Fruit fly (Drosophila melanogaster) whole organism, embryonic: ENCODE measurements around the gene CG14439.
A peak's percentile ranks its signal among the peaks of the same experiment; 100 is the strongest.

Experiments used
- Aef1 ChIP-seq: fragments of 200-800 bp; sonication (Bioruptor generic); IDR thresholded peaks from 3 replicates; pipeline ENCODE4 v1.3.6; 2022; ENCODE audit warnings: missing biosample characterization, missing genetic modification characterization
- CG11398 ChIP-seq: fragments of 200-800 bp; sonication (Bioruptor generic); optimal IDR thresholded peaks from 2 replicates; lab custom pipeline; 2016; ENCODE audit warnings: missing biosample characterization, missing genetic modification characterization
- CG11456 ChIP-seq: fragments of 200-800 bp; sonication (Bioruptor generic); IDR thresholded peaks from 3 replicates; pipeline ENCODE4 v1.3.6; 2022; ENCODE audit warnings: missing biosample characterization, missing genetic modification characterization
- CG11504 ChIP-seq: fragments of 200-800 bp; sonication (Bioruptor generic); optimal IDR thresholded peaks from 3 replicates; lab custom pipeline; 2019; ENCODE audit warnings: missing biosample characterization, mild to moderate bottlenecking, missing genetic modification characterization, moderate library complexity
- CG14014 ChIP-seq: fragments of 200-800 bp; sonication (Bioruptor generic); IDR thresholded peaks from 2 replicates; pipeline ENCODE4 v1.3.6; 2022; ENCODE audit warnings: missing biosample characterization, missing genetic modification characterization
- CG14667 ChIP-seq: fragments of 200-800 bp; sonication (Bioruptor generic); IDR thresholded peaks from 2 replicates; pipeline ENCODE4 v1.3.6; 2022; ENCODE audit warnings: missing biosample characterization, missing genetic modification characterization
- CG15269 ChIP-seq: fragments of 200-800 bp; sonication (Bioruptor generic); optimal IDR thresholded peaks from 2 replicates; lab custom pipeline; 2018; ENCODE audit warnings: missing biosample characterization, mild to moderate bottlenecking, missing genetic modification characterization, moderate library complexity
- CG34422 ChIP-seq: fragments of 200-800 bp; sonication (Bioruptor generic); IDR thresholded peaks from 3 replicates; pipeline ENCODE4 v1.3.6; 2022; ENCODE audit warnings: missing biosample characterization, missing genetic modification characterization
- CG3726 ChIP-seq: fragments of 200-800 bp; sonication (Bioruptor generic); IDR thresholded peaks from 3 replicates; pipeline ENCODE4, ENCODE4 v1.3.6; 2022; ENCODE audit warnings: missing biosample characterization, missing genetic modification characterization
- CG4617 ChIP-seq: fragments of 200-800 bp; sonication (Bioruptor generic); optimal IDR thresholded peaks from 3 replicates; lab custom pipeline; 2016; ENCODE audit warnings: missing biosample characterization, missing genetic modification characterization, borderline replicate concordance
- CG7271 ChIP-seq: fragments of 200-800 bp; sonication (Bioruptor generic); optimal IDR thresholded peaks from 2 replicates; lab custom pipeline; 2018; ENCODE audit warnings: missing biosample characterization, mild to moderate bottlenecking, missing genetic modification characterization, moderate library complexity
- CG8290 ChIP-seq, 3 experiments: fragments of 200-800 bp; sonication (Bioruptor generic); optimal IDR thresholded peaks; 2 replicates each; lab custom pipeline; 2016 to 2019; ENCODE audit warnings: missing biosample characterization in 3 of 3, missing genetic modification characterization in 3 of 3, mild to moderate bottlenecking in 2 of 3, moderate library complexity in 1 of 3
- CG9932 ChIP-seq: fragments of 200-800 bp; sonication (Bioruptor generic); IDR thresholded peaks from 2 replicates; pipeline ENCODE4 v1.3.6; 2022; ENCODE audit warnings: missing biosample characterization, missing genetic modification characterization
- Camta ChIP-seq: fragments of 200-800 bp; sonication (Bioruptor generic); optimal IDR thresholded peaks from 2 replicates; lab custom pipeline; 2016; ENCODE audit warnings: missing biosample characterization, missing genetic modification characterization
- Dref ChIP-seq: fragments of 200-800 bp; sonication (Bioruptor generic); IDR thresholded peaks from 2 replicates; pipeline ENCODE4 v1.3.6; 2022; ENCODE audit warnings: missing biosample characterization, missing genetic modification characterization
- E2f1 ChIP-seq: fragments of 200-800 bp; sonication (Bioruptor generic); IDR thresholded peaks from 2 replicates; pipeline ENCODE4 v1.3.6; 2022; ENCODE audit warnings: missing biosample characterization, missing genetic modification characterization
- Elba2 ChIP-seq: fragments of 200-800 bp; sonication (Bioruptor generic); optimal IDR thresholded peaks from 3 replicates; lab custom pipeline; 2016; ENCODE audit warnings: missing biosample characterization, missing genetic modification characterization
- Ets97D ChIP-seq: fragments of 200-800 bp; sonication (Bioruptor generic); optimal IDR thresholded peaks from 3 replicates; lab custom pipeline; 2016; ENCODE audit warnings: missing biosample characterization, missing genetic modification characterization
- Fer3 ChIP-seq: fragments of 200-800 bp; sonication (Bioruptor generic); optimal IDR thresholded peaks from 2 replicates; lab custom pipeline; 2018; ENCODE audit warnings: missing biosample characterization, mild to moderate bottlenecking, missing genetic modification characterization, moderate library complexity
- H15 ChIP-seq: fragments of 200-800 bp; sonication (Bioruptor generic); IDR thresholded peaks from 3 replicates; pipeline ENCODE4 v1.3.6; 2022; ENCODE audit warnings: missing biosample characterization, missing genetic modification characterization
- HmgZ ChIP-seq: fragments of 200-800 bp; sonication (Bioruptor generic); optimal IDR thresholded peaks from 2 replicates; lab custom pipeline; 2018; ENCODE audit warnings: missing biosample characterization, mild to moderate bottlenecking, missing genetic modification characterization
- Lhr ChIP-seq: fragments of 200-800 bp; sonication (Bioruptor generic); optimal IDR thresholded peaks from 3 replicates; lab custom pipeline; 2017; ENCODE audit warnings: mild to moderate bottlenecking, missing biosample characterization, missing genetic modification reagents, missing genetic modification characterization
- Scr ChIP-seq: fragments of 200-800 bp; sonication (Bioruptor generic); IDR thresholded peaks from 2 replicates; pipeline ENCODE4 v1.3.6; 2022; ENCODE audit warnings: missing biosample characterization, missing genetic modification characterization; ENCODE audit not compliant: partially characterized antibody
- Spps ChIP-seq: fragments of 200-800 bp; sonication (Bioruptor generic); optimal IDR thresholded peaks from 2 replicates; lab custom pipeline; 2018; ENCODE audit warnings: missing biosample characterization, mild to moderate bottlenecking, missing genetic modification characterization
- Ssrp ChIP-seq: fragments of 200-800 bp; sonication (Bioruptor generic); optimal IDR thresholded peaks from 2 replicates; lab custom pipeline; 2018; ENCODE audit warnings: missing biosample characterization, mild to moderate bottlenecking, missing genetic modification characterization, moderate library complexity
- Trl ChIP-seq, 3 experiments: fragments of >200 bp in 2 of 3; fragments of 200-800 bp in 1 of 3; sonication (Bioruptor generic) in 1 of 3; optimal IDR thresholded peaks; 2 replicates in 1 of 3; 3 replicates in 2 of 3; lab custom pipeline; 2016 to 2017; ENCODE audit warnings: missing biosample characterization in 1 of 3, missing genetic modification characterization in 1 of 3
- Vsx1 ChIP-seq: fragments of 200-800 bp; sonication (Bioruptor generic); optimal IDR thresholded peaks from 2 replicates; lab custom pipeline; 2017; ENCODE audit warnings: missing biosample characterization, mild to moderate bottlenecking, missing genetic modification characterization, missing genetic modification reagents
- Xbp1 ChIP-seq: fragments of 200-800 bp; sonication (Bioruptor generic); optimal IDR thresholded peaks from 3 replicates; lab custom pipeline; 2016; ENCODE audit warnings: missing biosample characterization, mild to moderate bottlenecking, missing genetic modification characterization
- YL-1 ChIP-seq: fragments of 200-800 bp; sonication (Bioruptor generic); optimal IDR thresholded peaks from 3 replicates; lab custom pipeline; 2017; ENCODE audit warnings: missing biosample characterization, mild to moderate bottlenecking, missing genetic modification characterization
- abd-A ChIP-seq: fragments of 200-800 bp; sonication (Bioruptor generic); optimal IDR thresholded peaks from 3 replicates; lab custom pipeline; 2019; ENCODE audit warnings: missing biosample characterization, mild to moderate bottlenecking, missing genetic modification characterization, moderate library complexity
- br ChIP-seq: fragments of >200 bp; optimal IDR thresholded peaks from 2 replicates; lab custom pipeline; 2017
- cad ChIP-seq: fragments of >200 bp; optimal IDR thresholded peaks from 2 replicates; lab custom pipeline; 2017; ENCODE audit warnings: missing biosample characterization, missing genetic modification characterization
- caup ChIP-seq: fragments of 200-800 bp; sonication (Bioruptor generic); optimal IDR thresholded peaks from 3 replicates; lab custom pipeline; 2017; ENCODE audit warnings: missing biosample characterization, mild to moderate bottlenecking, missing genetic modification characterization, moderate library complexity; ENCODE audit not compliant: severe bottlenecking
- dysf ChIP-seq: fragments of 200-800 bp; sonication (Bioruptor generic); IDR thresholded peaks from 3 replicates; pipeline ENCODE4 v1.3.6; 2022; ENCODE audit warnings: missing biosample characterization, missing genetic modification characterization
- fd64A ChIP-seq: fragments of 200-800 bp; sonication (Bioruptor generic); optimal IDR thresholded peaks from 3 replicates; lab custom pipeline; 2018; ENCODE audit warnings: missing biosample characterization, mild to moderate bottlenecking, missing genetic modification characterization
- gem ChIP-seq: fragments of 200-800 bp; sonication (Bioruptor generic); optimal IDR thresholded peaks from 2 replicates; lab custom pipeline; 2019; ENCODE audit warnings: missing biosample characterization, mild to moderate bottlenecking, missing genetic modification characterization, moderate library complexity
- mirr ChIP-seq: fragments of 200-800 bp; sonication (Bioruptor generic); optimal IDR thresholded peaks from 3 replicates; lab custom pipeline; 2018; ENCODE audit warnings: missing biosample characterization, mild to moderate bottlenecking, missing genetic modification characterization
- nmo ChIP-seq: fragments of 200-800 bp; sonication (Bioruptor generic); optimal IDR thresholded peaks from 2 replicates; lab custom pipeline; 2018; ENCODE audit warnings: missing biosample characterization, mild to moderate bottlenecking, missing genetic modification characterization, moderate library complexity
- rib ChIP-seq: fragments of 200-800 bp; sonication (Bioruptor generic); IDR thresholded peaks from 2 replicates; pipeline ENCODE4 v1.3.6; 2022; ENCODE audit warnings: missing biosample characterization, missing genetic modification characterization
- sisA ChIP-seq: fragments of 200-800 bp; sonication (Bioruptor generic); IDR thresholded peaks from 2 replicates; pipeline ENCODE4 v1.3.6; 2022; ENCODE audit warnings: missing biosample characterization, missing genetic modification characterization
- sug ChIP-seq: fragments of 200-800 bp; optimal IDR thresholded peaks from 2 replicates; lab custom pipeline; 2019; ENCODE audit warnings: missing biosample characterization, mild to moderate bottlenecking, missing genetic modification characterization, moderate library complexity
- tap ChIP-seq: fragments of 200-800 bp; optimal IDR thresholded peaks from 3 replicates; lab custom pipeline; 2019; ENCODE audit warnings: missing biosample characterization, mild to moderate bottlenecking, missing genetic modification characterization, moderate library complexity
- tll ChIP-seq, 2 experiments: fragments of 200-800 bp in 1 of 2; fragments of >200 bp in 1 of 2; sonication (Bioruptor generic) in 1 of 2; optimal IDR thresholded peaks; 2 replicates each; lab custom pipeline; 2017 to 2019; ENCODE audit warnings: missing biosample characterization in 2 of 2, missing genetic modification characterization in 2 of 2, mild to moderate bottlenecking in 1 of 2, moderate library complexity in 1 of 2
- tna ChIP-seq: fragments of 200-800 bp; sonication (Bioruptor generic); IDR thresholded peaks from 2 replicates; pipeline ENCODE4 v1.3.6; 2022; ENCODE audit warnings: missing biosample characterization, missing genetic modification characterization; ENCODE audit not compliant: partially characterized antibody
- toy ChIP-seq: fragments of 200-800 bp; sonication (Bioruptor generic); IDR thresholded peaks from 2 replicates; pipeline ENCODE4 v1.3.6; 2022; ENCODE audit warnings: missing biosample characterization, missing genetic modification characterization
- ttk ChIP-seq: fragments of 200-800 bp; sonication (Bioruptor generic); IDR thresholded peaks from 2 replicates; pipeline ENCODE4 v2.1.2; 2022; ENCODE audit warnings: missing biosample characterization, missing genetic modification characterization
- vfl ChIP-seq: fragments of 200-800 bp; sonication (Bioruptor generic); optimal IDR thresholded peaks from 2 replicates; lab custom pipeline; 2016; ENCODE audit warnings: missing biosample characterization, missing genetic modification characterization
- vnd ChIP-seq: fragments of 200-800 bp; sonication (Bioruptor generic); IDR thresholded peaks from 3 replicates; pipeline ENCODE4 v1.3.6; 2022; ENCODE audit warnings: missing biosample characterization, missing genetic modification characterization; ENCODE audit not compliant: partially characterized antibody
- zen ChIP-seq: fragments of 200-800 bp; sonication (Bioruptor generic); optimal IDR thresholded peaks from 3 replicates; lab custom pipeline; 2018; ENCODE audit warnings: missing biosample characterization, mild to moderate bottlenecking, missing genetic modification characterization, moderate library complexity

CG14439 gene

dm6 chrX:6705059-6705802 is 42.1 kb upstream of the CG14439 start (continued):
- TF ChIP-seq caup (no peak), CG9932 (no peak), Xbp1 (GFP tag; lab: Kevin White, UChicago) (no peak), Scr (GFP tag; lab: Robert Waterston, UW) (no peak), tll (GFP tag; optimal IDR thresholded peaks at IDR 0.05; lab: Kevin White, UChicago) (no peak), YL-1 (GFP tag; lab: Kevin White, UChicago) (no peak), zen (tag; lab: Kevin White, UChicago) (no peak), rib (no peak), sug (tag; lab: Kevin White, UChicago) (peak; percentile 46), Lhr (GFP tag; lab: Kevin White, UChicago) (no peak), toy (no peak), CG15269 (tag; lab: Kevin White, UChicago) (peak; percentile 9), CG34422 (GFP tag; lab: Robert Waterston, UW) (0 out of 3 replicates have a peak, but pooled peaks have one; percentile 13), CG14014 (no peak), HmgZ (tag; lab: Kevin White, UChicago) (no peak), cad (GFP tag; lab: Kevin White, UChicago) (no peak), gem (tag; lab: Kevin White, UChicago) (peak; percentile 18), CG11456 (GFP tag; lab: Robert Waterston, UW) (no peak), E2f1 (no peak), ttk (no peak), sisA (no peak), Trl (optimal IDR thresholded peaks at IDR 0.05; lab: Kevin White, UChicago) (no peak), Trl (GFP tag; optimal IDR thresholded peaks at IDR 0.05; lab: Kevin White, UChicago) (no peak), CG11504 (tag; lab: Kevin White, UChicago) (peak; percentile 40), Fer3 (tag; lab: Kevin White, UChicago) (no peak), CG4617 (GFP tag; lab: Kevin White, UChicago) (no peak), CG8290 (GFP tag; optimal IDR thresholded peaks at IDR 0.05; lab: Kevin White, UChicago) (no peak), CG8290 (tag; optimal IDR thresholded peaks at IDR 0.05; lab: Kevin White, UChicago) (peak in 1 of 2 experiments; percentile 16), br (lab: Kevin White, UChicago) (no peak), Elba2 (GFP tag; lab: Kevin White, UChicago) (no peak), Ssrp (tag; lab: Kevin White, UChicago) (no peak), vfl (GFP tag; lab: Kevin White, UChicago) (no peak), Spps (no peak), vnd (GFP tag; lab: Robert Waterston, UW) (no peak), CG3726 (GFP tag; lab: Robert Waterston, UW) (no peak), Aef1 (GFP tag; lab: Robert Waterston, UW) (no peak), abd-A (tag; lab: Kevin White, UChicago) (no peak), Ets97D (no peak), tna (GFP tag; lab: Robert Waterston, UW) (no peak), fd64A (GFP tag; lab: Kevin White, UChicago) (no peak), Vsx1 (GFP tag; lab: Kevin White, UChicago) (no peak), dysf (GFP tag; lab: Robert Waterston, UW) (no peak), mirr (GFP tag; lab: Kevin White, UChicago) (no peak), CG11398 (no peak), H15 (no peak), tap (tag; lab: Kevin White, UChicago) (no peak), CG7271 (tag; lab: Kevin White, UChicago) (no peak), Dref (GFP tag; lab: Robert Waterston, UW) (no peak), Camta (no peak), nmo (GFP tag; lab: Kevin White, UChicago) (peak; percentile 5), CG14667 (GFP tag; lab: Robert Waterston, UW) (no peak)
